Worm (Caenorhabditis elegans) whole organism, young adult: ENCODE results near the gene F21D9.3.

ENCODE experiments used
- B0336.3 ChIP-seq: fragments of 200-800 bp; sonication (Bioruptor generic); IDR thresholded peaks from 2 replicates; pipeline ENCODE4 v1.3.6; 2022; ENCODE audit warnings: missing genetic modification characterization, missing compliant biosample characterization
- C17E4.6 ChIP-seq: fragments of 200-800 bp; sonication (Bioruptor generic); IDR thresholded peaks from 2 replicates; pipeline ENCODE4 v1.3.6; 2022; ENCODE audit warnings: missing genetic modification reagents, missing genetic modification characterization, missing compliant biosample characterization
- F55B11.4 ChIP-seq: sonication (generic microtip); optimal IDR thresholded peaks from 2 replicates; lab custom pipeline; 2016; ENCODE audit warnings: missing compliant biosample characterization, missing genetic modification characterization, borderline replicate concordance; ENCODE audit not compliant: insufficient read depth
- T07F8.4 ChIP-seq: sonication (generic microtip); optimal IDR thresholded peaks from 2 replicates; lab custom pipeline; 2016; ENCODE audit warnings: mild to moderate bottlenecking, missing genetic modification characterization, moderate library complexity, missing compliant biosample characterization
- akir-1 ChIP-seq: fragments of 200-800 bp; sonication (Bioruptor generic); optimal IDR thresholded peaks from 2 replicates; lab custom pipeline; 2018; ENCODE audit warnings: mild to moderate bottlenecking, missing genetic modification characterization, moderate library complexity, missing compliant biosample characterization
- aptf-2 ChIP-seq: fragments of 200-800 bp; sonication (Bioruptor generic); conservative IDR thresholded peaks from 2 replicates; pipeline ENCODE4 v1.3.6; 2022; ENCODE audit warnings: missing genetic modification reagents, missing genetic modification characterization, missing compliant biosample characterization
- atf-7 ChIP-seq: sonication (generic microtip); optimal IDR thresholded peaks from 2 replicates; lab custom pipeline; 2017; ENCODE audit warnings: mild to moderate bottlenecking, missing genetic modification characterization, missing compliant biosample characterization
- athp-1 ChIP-seq: sonication (generic microtip); optimal IDR thresholded peaks from 2 replicates; lab custom pipeline; 2017; ENCODE audit warnings: mild to moderate bottlenecking, missing genetic modification characterization, missing compliant biosample characterization
- attf-5 ChIP-seq: fragments of 200-800 bp; sonication (Bioruptor generic); optimal IDR thresholded peaks from 2 replicates; lab custom pipeline; 2018; ENCODE audit warnings: mild to moderate bottlenecking, missing genetic modification characterization, missing compliant biosample characterization
- attf-6 ChIP-seq: fragments of 200-800 bp; sonication (Bioruptor generic); IDR thresholded peaks from 2 replicates; pipeline ENCODE4 v1.3.6; 2022; ENCODE audit warnings: missing genetic modification reagents, missing genetic modification characterization, missing compliant biosample characterization
- ceh-58 ChIP-seq: fragments of 200-800 bp; sonication (Bioruptor generic); IDR thresholded peaks from 2 replicates; pipeline ENCODE4 v1.3.6; 2022; ENCODE audit warnings: missing genetic modification characterization, missing compliant biosample characterization
- ceh-91 ChIP-seq: fragments of 200-800 bp; sonication (Bioruptor generic); IDR thresholded peaks from 2 replicates; pipeline ENCODE4 v1.3.6; 2022; ENCODE audit warnings: missing genetic modification reagents, missing genetic modification characterization, missing compliant biosample characterization
- die-1 ChIP-seq: sonication (generic microtip); optimal IDR thresholded peaks from 2 replicates; lab custom pipeline; 2016; ENCODE audit warnings: missing genotype, mild to moderate bottlenecking, missing genetic modification characterization, missing compliant biosample characterization
- dox-1 ChIP-seq: fragments of 200-800 bp; sonication (Bioruptor generic); IDR thresholded peaks from 2 replicates; pipeline ENCODE4 v1.3.6; 2022; ENCODE audit warnings: missing genetic modification reagents, missing genetic modification characterization, missing compliant biosample characterization
- dpff-1 ChIP-seq: sonication (generic microtip); optimal IDR thresholded peaks from 2 replicates; lab custom pipeline; 2017; ENCODE audit warnings: mild to moderate bottlenecking, missing genetic modification characterization, missing compliant biosample characterization
- efl-1 ChIP-seq: fragments of 150-350 bp; optimal IDR thresholded peaks from 2 replicates; lab custom pipeline; 2014; ENCODE audit warnings: missing biosample characterization, missing genetic modification reagents, missing genetic modification characterization
- egl-44 ChIP-seq: fragments of 200-800 bp; sonication (Bioruptor generic); IDR thresholded peaks from 2 replicates; pipeline ENCODE4 v1.3.6; 2022; ENCODE audit warnings: missing genetic modification reagents, missing genetic modification characterization, missing compliant biosample characterization
- ekl-4 ChIP-seq: fragments of 200-800 bp; sonication (Bioruptor generic); IDR thresholded peaks from 2 replicates; pipeline ENCODE4 v1.3.6; 2022; ENCODE audit warnings: missing genetic modification reagents, missing genetic modification characterization, missing compliant biosample characterization
- ets-4 ChIP-seq: fragments of 200-800 bp; sonication (Bioruptor generic); optimal IDR thresholded peaks from 2 replicates; lab custom pipeline; 2018; ENCODE audit warnings: mild to moderate bottlenecking, missing genetic modification characterization, missing compliant biosample characterization
- fkh-3 ChIP-seq: sonication (generic microtip); optimal IDR thresholded peaks from 2 replicates; lab custom pipeline; 2016; ENCODE audit warnings: mild to moderate bottlenecking, missing genetic modification characterization, missing compliant biosample characterization
- lag-1 ChIP-seq: fragments of 200-800 bp; sonication (Bioruptor generic); IDR thresholded peaks from 2 replicates; pipeline ENCODE4 v1.3.6; 2022; ENCODE audit warnings: missing genetic modification reagents, missing genetic modification characterization, missing compliant biosample characterization
- lin-54 ChIP-seq: fragments of 200-800 bp; sonication (Bioruptor generic); optimal IDR thresholded peaks from 2 replicates; lab custom pipeline; 2018; ENCODE audit warnings: mild to moderate bottlenecking, missing genetic modification characterization, missing compliant biosample characterization
- lsy-27 ChIP-seq: sonication (generic microtip); optimal IDR thresholded peaks from 2 replicates; lab custom pipeline; 2017; ENCODE audit warnings: missing genetic modification characterization, mild to moderate bottlenecking, missing compliant biosample characterization, antibody characterized with exemption, missing genotype, borderline replicate concordance; ENCODE audit not compliant: insufficient read depth
- madf-10 ChIP-seq: sonication (generic microtip); optimal IDR thresholded peaks from 2 replicates; lab custom pipeline; 2016; ENCODE audit warnings: mild to moderate bottlenecking, missing genetic modification characterization, missing compliant biosample characterization
- mcd-1 ChIP-seq: fragments of 200-800 bp; sonication (Bioruptor generic); IDR thresholded peaks from 2 replicates; pipeline ENCODE4 v1.3.6; 2022; ENCODE audit warnings: missing genetic modification reagents, missing genetic modification characterization, missing compliant biosample characterization
- nhr-120 ChIP-seq: fragments of 200-800 bp; sonication (Bioruptor generic); IDR thresholded peaks from 2 replicates; pipeline ENCODE4 v1.3.6; 2022; ENCODE audit warnings: missing genetic modification characterization, missing compliant biosample characterization
- pbrm-1 ChIP-seq: fragments of 200-800 bp; sonication (Bioruptor generic); IDR thresholded peaks from 2 replicates; pipeline ENCODE4 v1.3.6; 2022; ENCODE audit warnings: missing genetic modification reagents, missing genetic modification characterization, missing compliant biosample characterization
- pha-4 ChIP-seq: fragments of 150-350 bp; sonication (generic microtip); optimal IDR thresholded peaks from 2 replicates; lab custom pipeline; 2014; ENCODE audit warnings: missing biosample characterization, missing genetic modification reagents, missing genetic modification characterization
- rcor-1 ChIP-seq: fragments of 200-800 bp; sonication (Bioruptor generic); IDR thresholded peaks from 2 replicates; pipeline ENCODE4 v1.3.6; 2022; ENCODE audit warnings: missing genetic modification reagents, missing genetic modification characterization, missing compliant biosample characterization
- rec-8 ChIP-seq, 2 experiments: sonication (generic microtip); optimal IDR thresholded peaks; 2 replicates each; lab custom pipeline; 2016; ENCODE audit warnings: mild to moderate bottlenecking in 2 of 2, missing genetic modification characterization in 2 of 2, missing genetic modification reagents in 2 of 2, missing genotype in 2 of 2, missing biosample characterization in 1 of 2, missing compliant biosample characterization in 1 of 2, moderate library complexity in 1 of 2
- repo-1 ChIP-seq: sonication (generic microtip); optimal IDR thresholded peaks from 2 replicates; lab custom pipeline; 2017; ENCODE audit warnings: mild to moderate bottlenecking, missing genetic modification characterization, missing compliant biosample characterization
- snpc-3.4 ChIP-seq: sonication (generic microtip); optimal IDR thresholded peaks from 2 replicates; lab custom pipeline; 2017; ENCODE audit warnings: missing genetic modification characterization, mild to moderate bottlenecking, missing compliant biosample characterization, antibody characterized with exemption, moderate library complexity, missing genotype, missing genetic modification reagents
- snpc-4 ChIP-seq, 5 experiments: fragments of 150-350 bp in 1 of 5; sonication (generic microtip) in 4 of 5; optimal IDR thresholded peaks; 2 replicates each; lab custom pipeline; 2014 to 2018; ENCODE audit warnings: missing genetic modification characterization in 5 of 5, missing biosample characterization in 3 of 5, antibody characterized with exemption in 2 of 5, mild to moderate bottlenecking in 2 of 5, missing compliant biosample characterization in 2 of 5, missing genotype in 2 of 5, moderate library complexity in 2 of 5, missing genetic modification reagents in 1 of 5
- somi-1 ChIP-seq: fragments of 200-800 bp; sonication (Bioruptor generic); optimal IDR thresholded peaks from 2 replicates; lab custom pipeline; 2018; ENCODE audit warnings: mild to moderate bottlenecking, missing genetic modification characterization, missing compliant biosample characterization
- tbx-9 ChIP-seq: sonication (generic microtip); optimal IDR thresholded peaks from 2 replicates; lab custom pipeline; 2016; ENCODE audit warnings: borderline replicate concordance, missing genetic modification characterization, inconsistent platforms, missing compliant biosample characterization
- ztf-18 ChIP-seq: sonication (generic microtip); optimal IDR thresholded peaks from 2 replicates; lab custom pipeline; 2016; ENCODE audit warnings: missing genotype, mild to moderate bottlenecking, missing genetic modification characterization, missing compliant biosample characterization

The F21D9.3 gene

ce11 chrV:19257653-19258052 is at the start of gene F21D9.3:
TSS of gene F21D9.3 (minus strand) at chrV:19257753.
- TF ChIP-seq attf-6 (no peak), snpc-3.4 (tag; lab: Kevin White, UChicago) (no peak), attf-5 (GFP tag; lab: Kevin White, UChicago) (no peak), snpc-4 (GFP tag; optimal IDR thresholded peaks at IDR 0.05; lab: Kevin White, UChicago) (no peak), snpc-4 (tag; optimal IDR thresholded peaks at IDR 0.05; lab: Kevin White, UChicago) (no peak), F55B11.4 (tag; lab: Kevin White, UChicago) (no peak), somi-1 (GFP tag; lab: Kevin White, UChicago) (no peak), rcor-1 (GFP tag; lab: Robert Waterston, UW) (no peak), dox-1 (GFP tag; lab: Robert Waterston, UW) (no peak), die-1 (tag; lab: Kevin White, UChicago) (no peak), repo-1 (tag; lab: Kevin White, UChicago) (no peak)

- TF ChIP-seq aptf-2 (GFP tag; lab: Robert Waterston, UW) (no peak), dpff-1 (tag; lab: Kevin White, UChicago) (no peak), lsy-27 (tag; lab: Kevin White, UChicago) (no peak)
- TF ChIP-seq, all 124 proteins: peak for 0
These were observed 49.4 kb upstream of the F21D9.3 start, which contains the start of gene F55C9.15 for ce11 chrV:19306906-19307305. TSS of gene F55C9.15 (minus strand) at chrV:19307006.

DNA sequence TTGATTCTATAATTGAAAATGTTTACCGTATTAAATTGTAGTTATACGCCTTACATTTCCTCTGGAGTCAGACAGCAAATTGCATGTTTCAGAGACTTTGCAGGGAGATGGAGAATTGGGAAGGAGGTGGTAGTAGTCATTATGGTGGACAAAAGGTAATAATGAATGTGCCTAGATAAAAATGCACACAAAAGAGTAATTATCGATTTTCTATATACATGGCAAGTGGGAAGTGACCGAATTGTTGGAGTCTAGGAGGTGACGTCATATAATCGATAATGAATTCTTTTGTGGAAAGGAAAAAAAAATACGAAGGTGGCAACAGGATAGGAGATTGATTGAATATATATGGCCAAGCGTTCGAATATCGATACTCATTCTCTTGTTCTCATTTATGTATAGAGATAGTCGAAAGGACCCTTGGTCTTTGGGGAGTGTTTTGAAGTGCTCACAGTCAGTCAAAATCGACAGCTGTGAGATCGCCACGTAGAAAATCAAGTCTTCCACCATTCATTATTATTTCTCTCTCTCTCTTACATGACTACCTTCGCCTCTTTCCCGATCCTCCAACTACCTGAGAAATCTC is 46.1 kb upstream of the F21D9.3 start, which contains the start of the genes fbxb-63 and fbxb-61:
fbxb-63 (minus strand) TSS at position 142 of the 586 bp plus-strand sequence.
fbxb-61 (plus strand) TSS at position 536 of the 586 bp plus-strand sequence.
- TF ChIP-seq egl-44: no peak
- no peak for TF ChIP-seq tbx-9 (tag; lab: Kevin White, UChicago)
- TF ChIP-seq pha-4 (tag; lab: Kevin White, UChicago): no peak
- TF ChIP-seq lag-1 (GFP tag; lab: Robert Waterston, UW): no peak
- no peak for TF ChIP-seq athp-1 (tag; lab: Kevin White, UChicago)
- no peak for TF ChIP-seq madf-10
- no peak for TF ChIP-seq T07F8.4 (tag; lab: Kevin White, UChicago)
- TF ChIP-seq ceh-58 (GFP tag; lab: Robert Waterston, UW): no peak
- TF ChIP-seq ekl-4 (GFP tag; lab: Robert Waterston, UW): no peak
- TF ChIP-seq C17E4.6: no peak
- TF ChIP-seq ztf-18: no peak
- no peak for TF ChIP-seq akir-1
- TF ChIP-seq efl-1: no peak
- no peak for TF ChIP-seq nhr-120 (GFP tag; lab: Robert Waterston, UW)

- TF ChIP-seq B0336.3: no peak
- no peak for TF ChIP-seq ceh-91 (GFP tag; lab: Robert Waterston, UW)
- no peak for TF ChIP-seq T07F8.4 (tag; lab: Kevin White, UChicago)
- TF ChIP-seq atf-7: no peak
- no peak for TF ChIP-seq attf-5 (GFP tag; lab: Kevin White, UChicago)
- no peak for TF ChIP-seq mcd-1 (GFP tag; lab: Robert Waterston, UW)
- no peak for TF ChIP-seq rec-8 (tag; optimal IDR thresholded peaks at IDR 0.05; lab: Kevin White, UChicago)
- no peak for TF ChIP-seq aptf-2 (GFP tag; lab: Robert Waterston, UW)
- no peak for TF ChIP-seq ets-4 (GFP tag; lab: Kevin White, UChicago)
- no peak for TF ChIP-seq pbrm-1 (GFP tag; lab: Robert Waterston, UW)
- TF ChIP-seq lin-54 (GFP tag; lab: Kevin White, UChicago): no peak
- no peak for TF ChIP-seq fkh-3 (tag; lab: Kevin White, UChicago)
These were observed 44.4 kb upstream of the F21D9.3 start, which contains the start of gene fbxb-62 for ce11 chrV:19301934-19302333. TSS of gene fbxb-62 (minus strand) at chrV:19302034.
